Fruit fly (Drosophila melanogaster) whole organism: ENCODE measurements around the gene Ack.

Source experiments
- EcR ChIP-seq, 2 experiments: fragments of >200 bp; optimal IDR thresholded peaks; 2 replicates each; lab custom pipeline; 2017; ENCODE audit warnings: missing biosample characterization in 2 of 2, missing genetic modification characterization in 2 of 2, missing genetic modification reagents in 2 of 2
- psq ChIP-seq: fragments of >200 bp; optimal IDR thresholded peaks from 2 replicates; lab custom pipeline; 2017

dm6 chr3L:4110212-4110611 is 2.2 kb downstream of the Ack start:
- no peak for TF ChIP-seq EcR (GFP tag; optimal IDR thresholded peaks at IDR 0.05; lab: Kevin White, UChicago)
- TF ChIP-seq psq = no peak
